Worm (Caenorhabditis elegans) whole organism, L1 larva: ENCODE data around the gene ZK1086.3.

Experiments
- C34B4.2 ChIP-seq: sonication (generic microtip); optimal IDR thresholded peaks from 2 replicates; lab custom pipeline; 2017; ENCODE audit warnings: mild to moderate bottlenecking, missing genetic modification characterization, missing compliant biosample characterization
- blmp-1 ChIP-seq: fragments of 150-350 bp; optimal IDR thresholded peaks from 2 replicates; lab custom pipeline; 2014; ENCODE audit warnings: missing biosample characterization, missing genetic modification characterization
- ceh-8 ChIP-seq: fragments of 200-800 bp; sonication (Bioruptor generic); optimal IDR thresholded peaks from 2 replicates; lab custom pipeline; 2018; ENCODE audit warnings: mild to moderate bottlenecking, missing genetic modification characterization, moderate library complexity, missing compliant biosample characterization
- dsc-1 ChIP-seq: sonication (generic microtip); optimal IDR thresholded peaks from 2 replicates; lab custom pipeline; 2016; ENCODE audit warnings: mild to moderate bottlenecking, missing genetic modification characterization, missing compliant biosample characterization
- efl-1 ChIP-seq, 4 experiments: fragments of 150-350 bp; optimal IDR thresholded peaks in 3 of 4; peaks in 1 of 4; 1 replicate in 1 of 4; 2 replicates in 3 of 4; lab custom pipeline; 2014; ENCODE audit warnings: missing biosample characterization in 2 of 4, missing genetic modification characterization in 2 of 4, missing genetic modification reagents in 2 of 4
- efl-3 ChIP-seq: fragments of 200-800 bp; sonication (Bioruptor generic); optimal IDR thresholded peaks from 2 replicates; lab custom pipeline; 2018; ENCODE audit warnings: mild to moderate bottlenecking, missing genetic modification characterization, missing compliant biosample characterization
- egl-27 ChIP-seq, 2 experiments: fragments of 150-350 bp in 1 of 2; sonication (generic microtip); optimal IDR thresholded peaks; 3 replicates each; lab custom pipeline; 2017 to 2018; ENCODE audit warnings: missing biosample characterization in 2 of 2, missing genetic modification characterization in 2 of 2, missing genetic modification reagents in 2 of 2
- elt-2 ChIP-seq: sonication (generic microtip); optimal IDR thresholded peaks from 2 replicates; lab custom pipeline; 2016; ENCODE audit warnings: missing genetic modification characterization, mild to moderate bottlenecking, inconsistent platforms, missing compliant biosample characterization, missing genetic modification reagents
- elt-3 ChIP-seq, 6 experiments: fragments of 150-350 bp in 1 of 6; sonication (generic microtip); optimal IDR thresholded peaks; 2 replicates each; lab custom pipeline; 2017 to 2018; ENCODE audit warnings: missing biosample characterization in 6 of 6, missing genetic modification characterization in 6 of 6, inconsistent platforms in 1 of 6
- fkh-8 ChIP-seq: sonication (generic microtip); optimal IDR thresholded peaks from 2 replicates; lab custom pipeline; 2016; ENCODE audit warnings: mild to moderate bottlenecking, missing genetic modification characterization, missing compliant biosample characterization
- fos-1 ChIP-seq: fragments of 150-350 bp; optimal IDR thresholded peaks from 2 replicates; lab custom pipeline; 2014; ENCODE audit warnings: missing biosample characterization, missing genetic modification characterization
- hlh-17 ChIP-seq: fragments of 200-800 bp; sonication (Bioruptor generic); optimal IDR thresholded peaks from 2 replicates; lab custom pipeline; 2018; ENCODE audit warnings: missing genetic modification characterization, mild to moderate bottlenecking, missing compliant biosample characterization, moderate library complexity, borderline replicate concordance
- hpl-2 ChIP-seq: fragments of 150-350 bp; optimal IDR thresholded peaks from 2 replicates; lab custom pipeline; 2014; ENCODE audit warnings: missing biosample characterization, missing genetic modification reagents, missing genetic modification characterization
- irx-1 ChIP-seq: sonication (generic microtip); optimal IDR thresholded peaks from 2 replicates; lab custom pipeline; 2016; ENCODE audit warnings: missing genetic modification characterization, missing compliant biosample characterization
- jun-1 ChIP-seq: fragments of 150-350 bp; optimal IDR thresholded peaks from 2 replicates; lab custom pipeline; 2014; ENCODE audit warnings: missing biosample characterization, missing genetic modification reagents, missing genetic modification characterization
- lin-13 ChIP-seq: fragments of 150-350 bp; optimal IDR thresholded peaks from 2 replicates; lab custom pipeline; 2014; ENCODE audit warnings: missing biosample characterization, missing genetic modification reagents, missing genetic modification characterization
- lin-14 ChIP-seq: fragments of 200-800 bp; sonication (Bioruptor generic); optimal IDR thresholded peaks from 2 replicates; lab custom pipeline; 2018; ENCODE audit warnings: mild to moderate bottlenecking, missing genetic modification characterization, moderate library complexity, missing compliant biosample characterization
- lin-35 ChIP-seq, 2 experiments: fragments of 150-350 bp; optimal IDR thresholded peaks; 2 replicates each; lab custom pipeline; 2014; ENCODE audit warnings: missing biosample characterization in 2 of 2, missing genetic modification characterization in 2 of 2, missing genetic modification reagents in 2 of 2
- lin-39 ChIP-seq: fragments of 150-350 bp; optimal IDR thresholded peaks from 2 replicates; lab custom pipeline; 2014; ENCODE audit warnings: missing biosample characterization, missing genetic modification reagents, missing genetic modification characterization
- lir-3 ChIP-seq: sonication (generic microtip); optimal IDR thresholded peaks from 2 replicates; lab custom pipeline; 2016; ENCODE audit warnings: mild to moderate bottlenecking, missing genetic modification characterization, moderate library complexity, missing compliant biosample characterization; ENCODE audit not compliant: poor library complexity
- mab-9 ChIP-seq: fragments of 200-800 bp; sonication (Bioruptor generic); IDR thresholded peaks from 2 replicates; pipeline ENCODE4 v1.3.6; 2022; ENCODE audit warnings: missing genetic modification reagents, missing genetic modification characterization, missing compliant biosample characterization
- mef-2 ChIP-seq: fragments of 150-350 bp; optimal IDR thresholded peaks from 2 replicates; lab custom pipeline; 2014; ENCODE audit warnings: missing biosample characterization, missing genetic modification characterization
- nhr-12 ChIP-seq: sonication (generic microtip); optimal IDR thresholded peaks from 2 replicates; lab custom pipeline; 2017; ENCODE audit warnings: missing biosample characterization, missing genetic modification characterization
- nhr-19 ChIP-seq: fragments of 200-800 bp; sonication (Bioruptor generic); conservative IDR thresholded peaks from 2 replicates; pipeline ENCODE4 v1.3.6; 2022; ENCODE audit warnings: missing genetic modification characterization, missing compliant biosample characterization
- nhr-20 ChIP-seq: sonication (generic microtip); optimal IDR thresholded peaks from 2 replicates; lab custom pipeline; 2016; ENCODE audit warnings: mild to moderate bottlenecking, missing genetic modification characterization, missing compliant biosample characterization
- nhr-237 ChIP-seq: fragments of 150-350 bp; optimal IDR thresholded peaks from 2 replicates; lab custom pipeline; 2014; ENCODE audit warnings: missing biosample characterization, missing genetic modification characterization
- nhr-47 ChIP-seq: sonication (generic microtip); optimal IDR thresholded peaks from 2 replicates; lab custom pipeline; 2016; ENCODE audit warnings: mild to moderate bottlenecking, missing genetic modification characterization, moderate library complexity, missing compliant biosample characterization
- nhr-71 ChIP-seq: sonication (generic microtip); optimal IDR thresholded peaks from 2 replicates; lab custom pipeline; 2016; ENCODE audit warnings: mild to moderate bottlenecking, missing genetic modification characterization, moderate library complexity, missing compliant biosample characterization
- nhr-77 ChIP-seq: fragments of 150-350 bp; optimal IDR thresholded peaks from 2 replicates; lab custom pipeline; 2014; ENCODE audit warnings: missing biosample characterization, missing genetic modification characterization
- nhr-85 ChIP-seq: sonication (generic microtip); peaks from one replicate; lab custom pipeline; 2016; ENCODE audit warnings: missing genetic modification characterization, inconsistent platforms, missing compliant biosample characterization
- nhr-90 ChIP-seq: sonication (generic microtip); optimal IDR thresholded peaks from 2 replicates; lab custom pipeline; 2016; ENCODE audit warnings: mild to moderate bottlenecking, missing genetic modification characterization, missing compliant biosample characterization; ENCODE audit not compliant: poor library complexity
- pax-3 ChIP-seq: fragments of 200-800 bp; sonication (Bioruptor generic); optimal IDR thresholded peaks from 2 replicates; lab custom pipeline; 2018; ENCODE audit warnings: mild to moderate bottlenecking, missing genetic modification characterization, moderate library complexity, missing compliant biosample characterization
- pqm-1 ChIP-seq: sonication (generic microtip); optimal IDR thresholded peaks from 3 replicates; lab custom pipeline; 2017; ENCODE audit warnings: missing biosample characterization, missing genetic modification characterization
- rnt-1 ChIP-seq: sonication (generic microtip); optimal IDR thresholded peaks from 2 replicates; lab custom pipeline; 2016; ENCODE audit warnings: mild to moderate bottlenecking, missing genetic modification characterization, moderate library complexity, missing compliant biosample characterization
- skn-1 ChIP-seq: fragments of 150-350 bp; optimal IDR thresholded peaks from 2 replicates; lab custom pipeline; 2014; ENCODE audit warnings: missing biosample characterization, missing genetic modification characterization
- snu-23 ChIP-seq: sonication (generic microtip); optimal IDR thresholded peaks from 2 replicates; lab custom pipeline; 2016; ENCODE audit warnings: missing genetic modification characterization, missing compliant biosample characterization
- sox-4 ChIP-seq: sonication (generic microtip); optimal IDR thresholded peaks from 2 replicates; lab custom pipeline; 2016; ENCODE audit warnings: missing genetic modification characterization, missing compliant biosample characterization
- sup-37 ChIP-seq: fragments of 200-800 bp; sonication (Bioruptor generic); optimal IDR thresholded peaks from 2 replicates; lab custom pipeline; 2018; ENCODE audit warnings: mild to moderate bottlenecking, missing genetic modification characterization, missing compliant biosample characterization
- swsn-7 ChIP-seq: sonication (generic microtip); optimal IDR thresholded peaks from 2 replicates; lab custom pipeline; 2016; ENCODE audit warnings: missing genetic modification characterization, missing compliant biosample characterization
- tbx-2 ChIP-seq: sonication (generic microtip); optimal IDR thresholded peaks from 2 replicates; lab custom pipeline; 2016; ENCODE audit warnings: missing genetic modification characterization, missing compliant biosample characterization
- unc-86 ChIP-seq: sonication (generic microtip); optimal IDR thresholded peaks from 2 replicates; lab custom pipeline; 2016; ENCODE audit warnings: missing genetic modification characterization, missing compliant biosample characterization
- xbp-1 ChIP-seq: sonication (generic microtip); optimal IDR thresholded peaks from 2 replicates; lab custom pipeline; 2016; ENCODE audit warnings: missing genetic modification characterization, missing compliant biosample characterization
- zag-1 ChIP-seq: fragments of 150-350 bp; optimal IDR thresholded peaks from 2 replicates; lab custom pipeline; 2014; ENCODE audit warnings: missing biosample characterization, missing genetic modification characterization
- ztf-11 ChIP-seq, 2 experiments: sonication (generic microtip); optimal IDR thresholded peaks; 2 replicates each; lab custom pipeline; 2016 to 2017; ENCODE audit warnings: missing genetic modification characterization in 2 of 2, missing biosample characterization in 1 of 2, missing compliant biosample characterization in 1 of 2

The ZK1086.3 gene

ce11 chrX:13774144-13774543, 16.5 kb upstream of the ZK1086.3 start:
- peak; percentile 45 for TF ChIP-seq elt-2
- TF ChIP-seq skn-1: no peak
- TF ChIP-seq lin-35 (GFP tag; optimal IDR thresholded peaks at IDR 0.05; lab: Kevin White, UChicago): peak in 1 of 2 experiments; percentile 5

DNA sequence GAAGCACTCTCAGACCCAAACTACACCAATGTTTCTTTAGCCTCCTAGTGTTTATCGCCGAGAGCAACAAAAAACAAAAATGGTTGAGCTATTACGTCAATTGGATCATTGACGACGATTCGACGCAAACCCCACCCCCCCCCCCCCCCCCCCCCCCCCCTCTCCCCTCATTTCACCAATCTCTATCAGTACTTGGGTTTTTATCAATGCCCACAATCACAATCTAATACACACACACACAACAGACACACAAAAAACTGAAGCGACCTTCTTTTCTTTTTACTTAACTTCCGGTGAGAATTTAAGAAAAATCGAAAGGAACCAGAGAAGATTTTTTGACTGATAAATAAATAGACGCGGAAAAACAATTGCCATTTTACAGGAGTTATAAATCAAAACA, 15.1 kb upstream of the ZK1086.3 start:
- TF ChIP-seq blmp-1 (tag; lab: Kevin White, UChicago): peak; percentile 37
- TF ChIP-seq nhr-71: peak; percentile 2
- no peak for TF ChIP-seq mab-9 (GFP tag; lab: Robert Waterston, UW)
- peak; percentile 73 for TF ChIP-seq ceh-8 (GFP tag; lab: Kevin White, UChicago)
- TF ChIP-seq, all 84 proteins: peak for 3

- peak; percentile 39 for TF ChIP-seq xbp-1 (tag; lab: Kevin White, UChicago)
- TF ChIP-seq nhr-19 (GFP tag; lab: Robert Waterston, UW): peak; percentile 68
- peak; percentile 84 for TF ChIP-seq nhr-85 (tag; lab: Kevin White, UChicago)
- no peak for TF ChIP-seq sox-4 (tag; lab: Kevin White, UChicago)
- TF ChIP-seq elt-3 (tag; optimal IDR thresholded peaks at IDR 0.05; lab: Kevin White, UChicago): peak in 2 of 6 experiments; percentile 21 to 46
- TF ChIP-seq dsc-1 (tag; lab: Kevin White, UChicago): peak; percentile 58
- TF ChIP-seq nhr-47 (tag; lab: Kevin White, UChicago): peak; percentile 52
- no peak for TF ChIP-seq mef-2 (tag; lab: Kevin White, UChicago)
- peak; percentile 34 for TF ChIP-seq lir-3
- no peak for TF ChIP-seq lin-13 (GFP tag; lab: Kevin White, UChicago)
- TF ChIP-seq nhr-90: peak; percentile 59
- TF ChIP-seq lin-14 (GFP tag; lab: Kevin White, UChicago): peak; percentile 32
- TF ChIP-seq nhr-71: peak; percentile 64
- no peak for TF ChIP-seq pax-3 (tag; lab: Kevin White, UChicago)
- no peak for TF ChIP-seq unc-86 (tag; lab: Kevin White, UChicago)
- TF ChIP-seq pqm-1 (tag; lab: Kevin White, UChicago): no peak
- peak; percentile 41 for TF ChIP-seq swsn-7 (tag; lab: Kevin White, UChicago)
- TF ChIP-seq fkh-8 (tag; lab: Kevin White, UChicago): no peak
- TF ChIP-seq blmp-1 (tag; lab: Kevin White, UChicago): peak; percentile 13
- TF ChIP-seq lin-35 (GFP tag; optimal IDR thresholded peaks at IDR 0.05; lab: Kevin White, UChicago): peak in 1 of 2 experiments; percentile 13
- TF ChIP-seq rnt-1 (tag; lab: Kevin White, UChicago): peak; percentile 58
- TF ChIP-seq ztf-11 (tag; optimal IDR thresholded peaks at IDR 0.05; lab: Kevin White, UChicago): no peak
- peak; percentile 19 for TF ChIP-seq sup-37
- TF ChIP-seq snu-23 (GFP tag; lab: Kevin White, UChicago): peak; percentile 76
- no peak for TF ChIP-seq lin-39
- no peak for TF ChIP-seq efl-1 (optimal IDR thresholded peaks at IDR 0.05; lab: Kevin White, UChicago)
- no peak for TF ChIP-seq efl-1 (GFP tag; optimal IDR thresholded peaks at IDR 0.05 in 1 of 2; lab: Kevin White, UChicago)
- peak; percentile 30 for TF ChIP-seq irx-1
- peak; percentile 32 for TF ChIP-seq tbx-2 (tag; lab: Kevin White, UChicago)
- TF ChIP-seq ceh-8 (GFP tag; lab: Kevin White, UChicago): no peak
- TF ChIP-seq nhr-20 (tag; lab: Kevin White, UChicago): peak; percentile 69
- TF ChIP-seq, all 84 proteins: peak for 19
These were observed 9.1 kb upstream of the ZK1086.3 start for ce11 chrX:13781445-13782073.

DNA sequence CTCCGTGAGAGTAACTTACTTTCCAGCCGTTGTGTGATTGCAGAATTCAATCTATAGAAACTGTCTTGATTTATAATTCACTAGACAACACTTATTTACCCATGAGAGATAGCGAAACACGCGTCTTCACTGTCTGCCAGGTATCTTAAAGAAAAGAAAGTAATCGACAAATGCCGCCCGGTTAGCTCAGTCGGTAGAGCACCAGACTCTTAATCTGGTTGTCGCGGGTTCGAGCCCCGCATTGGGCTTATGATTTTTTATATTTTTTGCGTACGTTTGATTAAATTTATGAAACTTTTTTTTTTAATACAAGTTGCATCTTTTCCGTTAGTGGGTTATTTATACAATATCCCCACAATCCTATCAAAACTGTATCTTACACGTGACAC, 8.6 kb upstream of the ZK1086.3 start:
- TF ChIP-seq xbp-1 (tag; lab: Kevin White, UChicago) (no peak), tbx-2 (tag; lab: Kevin White, UChicago) (no peak), nhr-90 (peak; percentile 50), nhr-71 (peak; percentile 15), hpl-2 (no peak), rnt-1 (tag; lab: Kevin White, UChicago) (peak; percentile 37), hlh-17 (no peak), nhr-20 (tag; lab: Kevin White, UChicago) (peak; percentile 43), C34B4.2 (tag; lab: Kevin White, UChicago) (no peak), skn-1 (no peak), egl-27 (tag; optimal IDR thresholded peaks at IDR 0.05; lab: Kevin White, UChicago) (no peak), sox-4 (tag; lab: Kevin White, UChicago) (no peak), lin-13 (GFP tag; lab: Kevin White, UChicago) (no peak), ztf-11 (tag; optimal IDR thresholded peaks at IDR 0.05; lab: Kevin White, UChicago) (no peak), pqm-1 (tag; lab: Kevin White, UChicago) (no peak), nhr-237 (tag; lab: Kevin White, UChicago) (no peak), nhr-12 (tag; lab: Kevin White, UChicago) (no peak), fos-1 (tag; lab: Kevin White, UChicago) (no peak), efl-3 (GFP tag; lab: Kevin White, UChicago) (no peak), jun-1 (tag; lab: Kevin White, UChicago) (no peak), zag-1 (no peak), nhr-77 (tag; lab: Kevin White, UChicago) (no peak)
